Fruit fly (Drosophila melanogaster): ENCODE results near the gene CG34357.

DNA sequence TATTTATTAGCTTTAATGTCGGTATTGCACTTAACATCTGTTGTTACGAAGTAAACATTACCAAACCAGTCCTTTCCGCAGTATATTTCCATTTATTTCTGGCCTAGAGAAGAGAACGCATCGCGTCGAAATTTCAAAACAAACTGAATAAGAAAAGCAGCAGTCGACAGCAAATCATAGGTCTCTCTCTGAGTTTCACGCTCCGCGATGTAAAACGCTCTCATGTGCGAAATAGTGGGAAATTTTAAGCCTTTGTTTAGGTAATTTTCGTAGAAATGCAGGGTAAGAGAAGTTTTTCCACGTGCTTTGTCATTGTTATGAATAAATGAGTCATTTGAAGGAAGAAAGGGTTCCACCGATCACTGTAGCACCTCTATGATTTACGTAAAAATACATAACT is 41.8 kb upstream of the CG34357 start:
- TF ChIP-seq Crg-1 (GFP tag; optimal IDR thresholded peaks at IDR 0.05), result no peak
- no peak for TF ChIP-seq Mnt (GFP tag; optimal IDR thresholded peaks at IDR 0.05)
- TF ChIP-seq Hr96 (GFP tag; optimal IDR thresholded peaks at IDR 0.05), result no peak
- no peak for TF ChIP-seq cic (GFP tag; optimal IDR thresholded peaks at IDR 0.05)
- no peak for TF ChIP-seq CG7045 (GFP tag; optimal IDR thresholded peaks at IDR 0.05)
- no peak for TF ChIP-seq CG12768 (GFP tag; optimal IDR thresholded peaks at IDR 0.05)

Data from whole organism, adult.